Worm (Caenorhabditis elegans): ENCODE results near the gene F14D7.9.

Gene F14D7.9

ce11 chrV:14282222-14282709, 12.2 kb upstream of the F14D7.9 start, which contains the start of the genes srt-74 and F40G12.9 (continued):
- TF ChIP-seq pbrm-1 (GFP tag; IDR thresholded peaks at IDR 0.05) (no peak), F49E8.2 (tag; optimal IDR thresholded peaks at IDR 0.05; ENCODE audit: insufficient read depth) (no peak), let-526 (GFP tag; IDR thresholded peaks at IDR 0.05) (no peak), madf-6 (GFP tag; IDR thresholded peaks at IDR 0.05) (no peak)

- no peak for TF ChIP-seq B0019.2 (GFP tag; conservative IDR thresholded peaks at IDR 0.05)
- TF ChIP-seq nhr-80 (tag; optimal IDR thresholded peaks at IDR 0.05), result no peak
- no peak for TF ChIP-seq ztf-22 (GFP tag; optimal IDR thresholded peaks at IDR 0.05)
- TF ChIP-seq snpc-1.1 (tag; optimal IDR thresholded peaks at IDR 0.05; ENCODE audit: insufficient read depth), result no peak
- TF ChIP-seq die-1 (tag; optimal IDR thresholded peaks at IDR 0.05), result no peak
- no peak for TF ChIP-seq attf-3 (GFP tag; conservative IDR thresholded peaks at IDR 0.05)
- TF ChIP-seq Y67H2A.10 (GFP tag; conservative IDR thresholded peaks at IDR 0.05), result no peak
- no peak for TF ChIP-seq T26A5.8 (tag; optimal IDR thresholded peaks at IDR 0.05)
- no peak for TF ChIP-seq let-607 (tag; optimal IDR thresholded peaks at IDR 0.05)
These were observed 11.3 kb upstream of the F14D7.9 start, which contains the start of gene F40G12.10 for ce11 chrV:14283241-14283640. F40G12.10 (plus strand) TSS chrV:14283541.

- TF ChIP-seq rcor-1 (GFP tag; IDR thresholded peaks at IDR 0.05) (no peak), sdz-38 (tag; optimal IDR thresholded peaks at IDR 0.05) (no peak), xnd-1 (tag; optimal IDR thresholded peaks at IDR 0.05) (no peak), madf-6 (GFP tag; IDR thresholded peaks at IDR 0.05) (peak; percentile 52; the same call in 1 of the 2 replicates), F22D6.2 (tag; optimal IDR thresholded peaks at IDR 0.05) (no peak), C06A6.2 (GFP tag; conservative IDR thresholded peaks at IDR 0.05) (no peak), nhr-90 (tag; optimal IDR thresholded peaks at IDR 0.05) (no peak), F23B12.7 (tag; optimal IDR thresholded peaks at IDR 0.05; ENCODE audit: insufficient read depth) (no peak), efl-1 (GFP tag; optimal IDR thresholded peaks at IDR 0.05) (peak; percentile 78), dpl-1 (GFP tag; optimal IDR thresholded peaks at IDR 0.05) (peak; percentile 34), madf-8 (GFP tag; conservative IDR thresholded peaks at IDR 0.05) (0 out of 2 replicates have a peak, but pooled peaks have one; percentile 18), lin-35 (GFP tag; optimal IDR thresholded peaks at IDR 0.05) (no peak)
These were observed 8.7 kb upstream of the F14D7.9 start, which contains the start of gene F40G12.11 for ce11 chrV:14285803-14286202. F40G12.11 (plus strand) TSS chrV:14286171.

ce11 chrV:14289363-14289762, 5.1 kb upstream of the F14D7.9 start, which contains the start of gene F14D7.1:
F14D7.1 (minus strand) TSS chrV:14289463.
- TF ChIP-seq madf-10 (tag; optimal IDR thresholded peaks at IDR 0.05), result no peak
- no peak for TF ChIP-seq B0261.1 (tag; optimal IDR thresholded peaks at IDR 0.05)
- TF ChIP-seq ztf-6 (GFP tag; IDR thresholded peaks at IDR 0.05), result no peak

ce11 chrV:14290636-14291035, 3.9 kb upstream of the F14D7.9 start, which contains the start of gene F14D7.18:
F14D7.18 (minus strand) TSS chrV:14290736.
- TF ChIP-seq madf-10 (tag; optimal IDR thresholded peaks at IDR 0.05), result no peak
- no peak for TF ChIP-seq hmg-1.2 (GFP tag; IDR thresholded peaks at IDR 0.05)
- TF ChIP-seq zfh-2 (GFP tag; conservative IDR thresholded peaks at IDR 0.05), result no peak
- no peak for TF ChIP-seq F39B2.1 (GFP tag; IDR thresholded peaks at IDR 0.05)
- TF ChIP-seq ZK185.1 (tag; optimal IDR thresholded peaks at IDR 0.05; ENCODE audit: poor library complexity, severe bottlenecking), result no peak
- TF ChIP-seq attf-3 (GFP tag; conservative IDR thresholded peaks at IDR 0.05), result no peak
- TF ChIP-seq ceh-91 (GFP tag; IDR thresholded peaks at IDR 0.05), result no peak
- no peak for TF ChIP-seq repo-1 (tag; optimal IDR thresholded peaks at IDR 0.05)
- TF ChIP-seq ekl-4 (GFP tag; IDR thresholded peaks at IDR 0.05), result no peak
- TF ChIP-seq attf-5 (GFP tag; optimal IDR thresholded peaks at IDR 0.05), result no peak
